Fruit fly (Drosophila melanogaster) whole organism, prepupa: ENCODE measurements around the gene CG9813.

Source experiments
- CG10631 ChIP-seq: fragments of 200-800 bp; sonication (Bioruptor generic); optimal IDR thresholded peaks from 2 replicates; lab custom pipeline; 2016; ENCODE audit warnings: missing biosample characterization, missing genetic modification characterization
- CG10669 ChIP-seq: fragments of 200-800 bp; sonication (Bioruptor generic); optimal IDR thresholded peaks from 3 replicates; lab custom pipeline; 2018; ENCODE audit warnings: missing biosample characterization, mild to moderate bottlenecking, missing genetic modification characterization, moderate library complexity
- CG11294 ChIP-seq: fragments of 200-800 bp; sonication (Bioruptor generic); IDR thresholded peaks from 2 replicates; pipeline ENCODE4 v1.3.6; 2022; ENCODE audit warnings: missing biosample characterization, missing genetic modification characterization
- CG11902 ChIP-seq: fragments of 200-800 bp; sonication (Bioruptor generic); optimal IDR thresholded peaks from 3 replicates; lab custom pipeline; 2016; ENCODE audit warnings: missing biosample characterization, missing genetic modification characterization
- CG15336 ChIP-seq: fragments of 200-800 bp; sonication (Bioruptor generic); IDR thresholded peaks from 2 replicates; pipeline ENCODE4 v1.3.6; 2022; ENCODE audit warnings: missing biosample characterization, missing genetic modification characterization
- CG1621 ChIP-seq: fragments of 200-800 bp; sonication (Bioruptor generic); optimal IDR thresholded peaks from 3 replicates; lab custom pipeline; 2018; ENCODE audit warnings: missing biosample characterization, mild to moderate bottlenecking, missing genetic modification characterization
- CG16779 ChIP-seq: fragments of 200-800 bp; sonication (Bioruptor generic); optimal IDR thresholded peaks from 3 replicates; lab custom pipeline; 2017; ENCODE audit warnings: missing biosample characterization, mild to moderate bottlenecking, missing genetic modification characterization
- CG31627 ChIP-seq: fragments of 200-800 bp; sonication (Bioruptor generic); optimal IDR thresholded peaks from 3 replicates; lab custom pipeline; 2016; ENCODE audit warnings: missing biosample characterization, missing genetic modification characterization
- CG32006 ChIP-seq: fragments of 200-800 bp; sonication (Bioruptor generic); optimal IDR thresholded peaks from 3 replicates; lab custom pipeline; 2017; ENCODE audit warnings: missing biosample characterization, mild to moderate bottlenecking, missing genetic modification characterization
- CG34406 ChIP-seq: fragments of 200-800 bp; sonication (Bioruptor generic); optimal IDR thresholded peaks from 3 replicates; lab custom pipeline; 2016; ENCODE audit warnings: missing biosample characterization, missing genetic modification characterization
- CG3919 ChIP-seq: fragments of 200-800 bp; sonication (Bioruptor generic); optimal IDR thresholded peaks from 3 replicates; lab custom pipeline; 2016; ENCODE audit warnings: missing biosample characterization, missing genetic modification characterization
- CG4318 ChIP-seq: fragments of 200-800 bp; sonication (Bioruptor generic); optimal IDR thresholded peaks from 3 replicates; lab custom pipeline; 2017; ENCODE audit warnings: missing biosample characterization, mild to moderate bottlenecking, missing genetic modification characterization
- CG6163 ChIP-seq: fragments of 200-800 bp; sonication (Bioruptor generic); IDR thresholded peaks from 3 replicates; pipeline ENCODE4 v1.3.6; 2022; ENCODE audit warnings: missing biosample characterization, missing genetic modification characterization
- CG6276 ChIP-seq: fragments of 200-800 bp; sonication (Bioruptor generic); optimal IDR thresholded peaks from 2 replicates; lab custom pipeline; 2017; ENCODE audit warnings: missing biosample characterization, mild to moderate bottlenecking, missing genetic modification characterization
- CG6792 ChIP-seq: fragments of 200-800 bp; sonication (Bioruptor generic); optimal IDR thresholded peaks from 3 replicates; lab custom pipeline; 2016; ENCODE audit warnings: missing biosample characterization, missing genetic modification characterization
- CG6808 ChIP-seq: fragments of 200-800 bp; sonication (Bioruptor generic); optimal IDR thresholded peaks from 3 replicates; lab custom pipeline; 2017; ENCODE audit warnings: missing biosample characterization, missing genetic modification characterization, mild to moderate bottlenecking, moderate library complexity, missing genetic modification reagents
- CG6854 ChIP-seq: fragments of 200-800 bp; sonication (Bioruptor generic); optimal IDR thresholded peaks from 2 replicates; lab custom pipeline; 2017; ENCODE audit warnings: missing biosample characterization, mild to moderate bottlenecking, missing genetic modification characterization
- CG7368 ChIP-seq: fragments of 200-800 bp; sonication (Bioruptor generic); optimal IDR thresholded peaks from 3 replicates; lab custom pipeline; 2016; ENCODE audit warnings: missing biosample characterization, missing genetic modification characterization
- CG8119 ChIP-seq: fragments of 200-800 bp; sonication (Bioruptor generic); IDR thresholded peaks from 3 replicates; pipeline ENCODE4 v1.3.6; 2022; ENCODE audit warnings: missing biosample characterization, missing genetic modification characterization
- CG9139 ChIP-seq: fragments of 200-800 bp; sonication (Bioruptor generic); optimal IDR thresholded peaks from 3 replicates; lab custom pipeline; 2017; ENCODE audit warnings: missing biosample characterization, mild to moderate bottlenecking, missing genetic modification characterization
- Eip75B ChIP-seq: fragments of 200-800 bp; sonication (Bioruptor generic); optimal IDR thresholded peaks from 3 replicates; lab custom pipeline; 2016; ENCODE audit warnings: missing biosample characterization, missing genetic modification characterization
- Eip78C ChIP-seq: fragments of 200-800 bp; sonication (Bioruptor generic); peaks from one replicate; lab custom pipeline; 2016; ENCODE audit warnings: missing biosample characterization, missing genetic modification characterization
- Eip93F ChIP-seq: fragments of 200-800 bp; sonication (Bioruptor generic); optimal IDR thresholded peaks from 2 replicates; lab custom pipeline; 2016; ENCODE audit warnings: missing biosample characterization, mild to moderate bottlenecking, missing genetic modification characterization
- Ets21C ChIP-seq: fragments of 200-800 bp; sonication (Bioruptor generic); optimal IDR thresholded peaks from 3 replicates; lab custom pipeline; 2016; ENCODE audit warnings: missing biosample characterization, missing genetic modification characterization
- Ets96B ChIP-seq: fragments of 200-800 bp; optimal IDR thresholded peaks from 2 replicates; lab custom pipeline; 2019; ENCODE audit warnings: missing biosample characterization, mild to moderate bottlenecking, missing genetic modification characterization, moderate library complexity
- Gug ChIP-seq: fragments of 200-800 bp; sonication (Bioruptor generic); IDR thresholded peaks from 2 replicates; pipeline ENCODE4 v1.3.6; 2022; ENCODE audit warnings: missing biosample characterization, missing genetic modification characterization
- Hr38 ChIP-seq: sonication (Bioruptor generic); optimal IDR thresholded peaks from 2 replicates; lab custom pipeline; 2016; ENCODE audit warnings: missing biosample characterization, missing genetic modification characterization
- Hr39 ChIP-seq: fragments of 200-800 bp; sonication (Bioruptor generic); optimal IDR thresholded peaks from 2 replicates; lab custom pipeline; 2016; ENCODE audit warnings: missing biosample characterization, missing genetic modification characterization
- Lpt ChIP-seq: fragments of 200-800 bp; sonication (Bioruptor generic); optimal IDR thresholded peaks from 3 replicates; lab custom pipeline; 2016; ENCODE audit warnings: missing biosample characterization, missing genetic modification characterization
- Met ChIP-seq: fragments of 200-800 bp; sonication (Bioruptor generic); optimal IDR thresholded peaks from 3 replicates; lab custom pipeline; 2016; ENCODE audit warnings: missing biosample characterization, missing genetic modification characterization
- Sox102F ChIP-seq: fragments of 200-800 bp; sonication (Bioruptor generic); optimal IDR thresholded peaks from 2 replicates; lab custom pipeline; 2016; ENCODE audit warnings: missing biosample characterization, mild to moderate bottlenecking, missing genetic modification characterization
- Sox15 ChIP-seq: fragments of 200-800 bp; sonication (Bioruptor generic); optimal IDR thresholded peaks from 3 replicates; lab custom pipeline; 2016; ENCODE audit warnings: missing biosample characterization, missing genetic modification characterization
- achi ChIP-seq: fragments of 200-800 bp; sonication (Bioruptor generic); optimal IDR thresholded peaks from 3 replicates; lab custom pipeline; 2016; ENCODE audit warnings: missing biosample characterization, missing genetic modification characterization
- cyc ChIP-seq: fragments of 200-800 bp; sonication (Bioruptor generic); optimal IDR thresholded peaks from 3 replicates; lab custom pipeline; 2016; ENCODE audit warnings: missing biosample characterization, missing genetic modification characterization
- dsx ChIP-seq: fragments of 200-800 bp; optimal IDR thresholded peaks from 3 replicates; lab custom pipeline; 2019; ENCODE audit warnings: missing biosample characterization, mild to moderate bottlenecking, missing genetic modification characterization, moderate library complexity; ENCODE audit not compliant: poor library complexity, severe bottlenecking
- eg ChIP-seq: fragments of 200-800 bp; sonication (Bioruptor generic); IDR thresholded peaks from 3 replicates; pipeline ENCODE4 v1.3.6; 2022; ENCODE audit warnings: missing biosample characterization, missing genetic modification characterization
- fd59A ChIP-seq: fragments of 200-800 bp; sonication (Bioruptor generic); optimal IDR thresholded peaks from 2 replicates; lab custom pipeline; 2017; ENCODE audit warnings: missing biosample characterization, mild to moderate bottlenecking, missing genetic modification characterization, missing genetic modification reagents
- fd85E ChIP-seq: fragments of 200-800 bp; sonication (Bioruptor generic); optimal IDR thresholded peaks from 3 replicates; lab custom pipeline; 2016; ENCODE audit warnings: missing biosample characterization, missing genetic modification characterization
- fkh ChIP-seq: fragments of 200-800 bp; sonication (Bioruptor generic); optimal IDR thresholded peaks from 3 replicates; lab custom pipeline; 2017; ENCODE audit warnings: missing biosample characterization, mild to moderate bottlenecking, missing genetic modification characterization, moderate library complexity
- lz ChIP-seq: fragments of 200-800 bp; sonication (Bioruptor generic); optimal IDR thresholded peaks from 3 replicates; lab custom pipeline; 2016; ENCODE audit warnings: missing biosample characterization, missing genetic modification characterization
- net ChIP-seq: fragments of 200-800 bp; sonication (Bioruptor generic); optimal IDR thresholded peaks from 3 replicates; lab custom pipeline; 2016; ENCODE audit warnings: missing biosample characterization, missing genetic modification characterization
- pdm3 ChIP-seq: fragments of 200-800 bp; sonication (Bioruptor generic); optimal IDR thresholded peaks from 3 replicates; lab custom pipeline; 2016; ENCODE audit warnings: missing biosample characterization, missing genetic modification characterization
- salr ChIP-seq, 2 experiments: fragments of 200-800 bp; sonication (Bioruptor generic); optimal IDR thresholded peaks; 3 replicates each; lab custom pipeline; 2016 to 2018; ENCODE audit warnings: missing biosample characterization in 2 of 2, missing genetic modification characterization in 2 of 2, mild to moderate bottlenecking in 1 of 2
- spab ChIP-seq: fragments of 200-800 bp; sonication (Bioruptor generic); optimal IDR thresholded peaks from 2 replicates; lab custom pipeline; 2017; ENCODE audit warnings: missing biosample characterization, mild to moderate bottlenecking, missing genetic modification characterization, missing genetic modification reagents
- svp ChIP-seq: fragments of 200-800 bp; sonication (Bioruptor generic); peaks from one replicate; lab custom pipeline; 2016; ENCODE audit warnings: missing biosample characterization, missing genetic modification characterization
- topi ChIP-seq: fragments of 200-800 bp; sonication (Bioruptor generic); optimal IDR thresholded peaks from 3 replicates; lab custom pipeline; 2016; ENCODE audit warnings: missing biosample characterization, missing genetic modification characterization
- vri ChIP-seq: fragments of 200-800 bp; sonication (Bioruptor generic); optimal IDR thresholded peaks from 3 replicates; lab custom pipeline; 2016; ENCODE audit warnings: missing biosample characterization, mild to moderate bottlenecking, missing genetic modification characterization

The CG9813 gene

DNA sequence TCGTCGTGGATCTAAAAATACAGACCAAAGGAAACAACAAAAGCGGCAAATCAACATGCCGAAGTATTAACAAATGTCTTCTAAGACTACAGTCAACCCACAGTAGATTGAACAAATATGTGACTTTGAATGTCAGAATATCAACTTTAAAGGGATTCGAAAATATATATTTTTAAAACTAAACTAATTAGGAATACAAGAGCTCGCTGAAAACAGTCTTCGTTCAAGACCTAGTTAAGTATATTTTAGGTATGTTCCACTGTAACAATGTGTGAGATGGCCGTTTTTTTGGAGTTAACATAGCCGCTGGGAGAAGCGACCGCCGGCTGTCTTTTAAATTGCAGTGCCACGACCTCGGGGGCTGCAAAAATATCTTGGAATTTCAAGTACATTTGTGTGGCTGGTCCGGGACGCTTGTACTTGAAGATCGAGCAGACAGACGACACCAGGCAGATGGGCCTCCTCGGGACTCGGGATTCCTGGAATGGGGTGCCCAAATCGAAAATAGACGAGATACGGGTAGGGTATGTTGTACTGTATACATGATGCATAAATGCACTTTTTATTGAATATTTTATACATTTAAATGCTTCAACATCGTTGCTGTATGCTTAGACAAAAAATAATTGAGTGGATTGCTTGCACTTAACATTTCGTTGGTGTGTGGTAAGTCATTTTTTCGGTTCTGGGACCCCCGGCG lies 48.9 kb upstream of the CG9813 start (continued):
- TF ChIP-seq Sox102F (GFP tag; lab: Kevin White, UChicago) (peak; percentile 26), fd59A (GFP tag; lab: Kevin White, UChicago) (peak; percentile 20), CG8119 (GFP tag; lab: Robert Waterston, UW) (peak; percentile 78), CG32006 (peak; percentile 73), lz (GFP tag; lab: Kevin White, UChicago) (peak; percentile 53), CG10669 (GFP tag; lab: Kevin White, UChicago) (peak; percentile 29), CG34406 (GFP tag; lab: Kevin White, UChicago) (peak; percentile 34), pdm3 (GFP tag; lab: Kevin White, UChicago) (peak; percentile 77), CG15336 (GFP tag; lab: Robert Waterston, UW) (peak; percentile 85), CG4318 (GFP tag; lab: Kevin White, UChicago) (peak; percentile 57), CG10631 (GFP tag; lab: Kevin White, UChicago) (peak; percentile 73), Gug (GFP tag; lab: Robert Waterston, UW) (peak; percentile 58), CG11902 (GFP tag; lab: Kevin White, UChicago) (no peak), Eip75B (peak; percentile 61), CG11294 (no peak), Ets21C (GFP tag; lab: Kevin White, UChicago) (peak; percentile 2)
- TF ChIP-seq, all 60 proteins: peak for 53

DNA sequence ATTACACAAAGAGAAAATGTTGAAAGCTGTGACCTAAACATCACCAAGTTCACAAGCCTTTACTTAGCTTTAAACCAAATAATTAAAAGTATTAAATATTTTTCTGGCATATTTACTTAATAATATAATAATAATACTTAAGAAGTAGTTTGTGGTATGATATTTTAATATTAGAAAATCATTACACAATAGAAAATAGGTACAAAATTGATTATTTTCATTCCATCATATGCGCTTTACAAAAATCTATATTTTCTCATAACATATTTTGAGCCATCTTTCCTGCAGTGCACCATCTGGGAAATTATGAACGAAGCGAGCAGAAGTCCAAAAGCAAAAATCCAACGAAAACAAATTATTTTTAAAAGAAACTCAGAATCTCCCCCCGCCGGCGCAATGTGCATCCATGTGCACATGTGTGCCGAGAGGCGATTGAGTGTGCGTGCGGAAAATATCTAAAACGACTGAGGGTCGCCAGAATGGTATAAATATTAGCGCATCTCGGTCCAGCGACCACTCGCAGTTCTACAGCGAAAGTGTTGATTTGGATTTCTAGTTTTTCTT lies 46.0 kb upstream of the CG9813 start, which contains the start of gene Act87E:
Gene Act87E (plus strand): TSS at position 514 of the 564 bp plus-strand sequence.
- TF ChIP-seq CG31627 (no peak), net (GFP tag; lab: Kevin White, UChicago) (peak; percentile 37), CG6808 (GFP tag; lab: Kevin White, UChicago) (peak; percentile 54), cyc (GFP tag; lab: Kevin White, UChicago) (no peak), CG7368 (no peak), fd85E (GFP tag; lab: Kevin White, UChicago) (no peak), CG9139 (peak; percentile 26), CG15336 (GFP tag; lab: Robert Waterston, UW) (peak; percentile 56), CG6276 (GFP tag; lab: Kevin White, UChicago) (peak; percentile 28), Met (GFP tag; lab: Kevin White, UChicago) (no peak), CG6163 (GFP tag; lab: Robert Waterston, UW) (no peak), CG10631 (GFP tag; lab: Kevin White, UChicago) (peak; percentile 58), topi (no peak), CG11294 (no peak), CG16779 (tag; lab: Kevin White, UChicago) (no peak), vri (GFP tag; lab: Kevin White, UChicago) (no peak), Lpt (GFP tag; lab: Kevin White, UChicago) (no peak), fkh (GFP tag; lab: Kevin White, UChicago) (no peak), CG3919 (GFP tag; lab: Kevin White, UChicago) (peak; percentile 1), svp (GFP tag; lab: Kevin White, UChicago) (peak; percentile 11), dsx (peak; percentile 23), Sox15 (GFP tag; lab: Kevin White, UChicago) (no peak), CG34406 (GFP tag; lab: Kevin White, UChicago) (peak; percentile 18), fd59A (GFP tag; lab: Kevin White, UChicago) (no peak), Sox102F (GFP tag; lab: Kevin White, UChicago) (no peak), CG6854 (GFP tag; lab: Kevin White, UChicago) (no peak), Hr39 (no peak), achi (GFP tag; lab: Kevin White, UChicago) (peak; percentile 19), CG6792 (GFP tag; lab: Kevin White, UChicago) (no peak), Ets96B (no peak), CG4318 (GFP tag; lab: Kevin White, UChicago) (peak; percentile 47), CG1621 (tag; lab: Kevin White, UChicago) (no peak), eg (GFP tag; lab: Robert Waterston, UW) (no peak), spab (peak; percentile 36), Eip78C (GFP tag; lab: Kevin White, UChicago) (peak; percentile 77), salr (GFP tag; optimal IDR thresholded peaks at IDR 0.05; lab: Kevin White, UChicago) (peak in 1 of 2 experiments; percentile 46), Eip93F (GFP tag; lab: Kevin White, UChicago) (no peak), Hr38 (GFP tag; lab: Kevin White, UChicago) (no peak), CG10669 (GFP tag; lab: Kevin White, UChicago) (peak; percentile 33), pdm3 (GFP tag; lab: Kevin White, UChicago) (no peak)
